Worm (Caenorhabditis elegans) whole organism, L1 larva: ENCODE data around the gene ets-6.

Experiments
- blmp-1 ChIP-seq: fragments of 150-350 bp; optimal IDR thresholded peaks from 2 replicates; lab custom pipeline; 2014; ENCODE audit warnings: missing biosample characterization, missing genetic modification characterization
- ets-5 ChIP-seq: fragments of 200-800 bp; sonication (Bioruptor generic); IDR thresholded peaks from 2 replicates; pipeline ENCODE4 v1.3.6; 2022; ENCODE audit warnings: missing genetic modification characterization, missing compliant biosample characterization
- nhr-19 ChIP-seq: fragments of 200-800 bp; sonication (Bioruptor generic); conservative IDR thresholded peaks from 2 replicates; pipeline ENCODE4 v1.3.6; 2022; ENCODE audit warnings: missing genetic modification characterization, missing compliant biosample characterization
- snpc-4 ChIP-seq: fragments of 150-350 bp; optimal IDR thresholded peaks from 2 replicates; lab custom pipeline; 2014; ENCODE audit warnings: missing biosample characterization, missing genetic modification characterization
- ztf-11 ChIP-seq, 2 experiments: sonication (generic microtip); optimal IDR thresholded peaks; 2 replicates each; lab custom pipeline; 2016 to 2017; ENCODE audit warnings: missing genetic modification characterization in 2 of 2, missing biosample characterization in 1 of 2, missing compliant biosample characterization in 1 of 2

ce11 chrV:7562947-7563346, 17.4 kb downstream of the ets-6 start, which contains the start of gene F19F10.1:
- TF ChIP-seq ets-5 (no peak), snpc-4 (tag; lab: Kevin White, UChicago) (no peak), ztf-11 (tag; optimal IDR thresholded peaks at IDR 0.05; lab: Kevin White, UChicago) (no peak), nhr-19 (GFP tag; lab: Robert Waterston, UW) (no peak), blmp-1 (tag; lab: Kevin White, UChicago) (no peak)
